Worm (Caenorhabditis elegans) whole organism, late embryonic: ENCODE measurements around the gene C48D1.9.

Experiments used
- F13H6.1 ChIP-seq: sonication (generic microtip); optimal IDR thresholded peaks from 2 replicates; lab custom pipeline; 2016; ENCODE audit warnings: missing genetic modification characterization, missing compliant biosample characterization
- K02D7.2 ChIP-seq: sonication (generic microtip); optimal IDR thresholded peaks from 2 replicates; lab custom pipeline; 2017; ENCODE audit warnings: mild to moderate bottlenecking, missing genetic modification characterization, missing compliant biosample characterization
- K09A11.1 ChIP-seq: sonication (generic microtip); optimal IDR thresholded peaks from 2 replicates; lab custom pipeline; 2017; ENCODE audit warnings: antibody characterized with exemption, mild to moderate bottlenecking, missing genetic modification characterization, missing compliant biosample characterization; ENCODE audit not compliant: insufficient read depth
- T23F11.4 ChIP-seq: fragments of 200-800 bp; sonication (Bioruptor generic); optimal IDR thresholded peaks from 2 replicates; lab custom pipeline; 2018; ENCODE audit warnings: mild to moderate bottlenecking, missing genetic modification characterization, missing compliant biosample characterization
- ahr-1 ChIP-seq: sonication (generic microtip); optimal IDR thresholded peaks from 2 replicates; lab custom pipeline; 2016; ENCODE audit warnings: missing genetic modification characterization, missing compliant biosample characterization
- ama-1 ChIP-seq: fragments of 150-350 bp; optimal IDR thresholded peaks from 2 replicates; lab custom pipeline; 2014
- ceh-14 ChIP-seq: sonication (generic microtip); optimal IDR thresholded peaks from 2 replicates; lab custom pipeline; 2016; ENCODE audit warnings: missing genotype, missing genetic modification characterization, missing compliant biosample characterization
- ceh-2 ChIP-seq: sonication (generic microtip); optimal IDR thresholded peaks from 2 replicates; lab custom pipeline; 2016; ENCODE audit warnings: missing genotype, missing genetic modification characterization, missing compliant biosample characterization
- ceh-24 ChIP-seq: sonication (generic microtip); optimal IDR thresholded peaks from 2 replicates; lab custom pipeline; 2016; ENCODE audit warnings: mild to moderate bottlenecking, missing genetic modification characterization, missing compliant biosample characterization
- ceh-30 ChIP-seq: fragments of 150-350 bp; optimal IDR thresholded peaks from 2 replicates; lab custom pipeline; 2014; ENCODE audit warnings: missing biosample characterization, missing genetic modification characterization
- ceh-31 ChIP-seq: sonication (generic microtip); optimal IDR thresholded peaks from 2 replicates; lab custom pipeline; 2016; ENCODE audit warnings: missing genetic modification characterization, missing compliant biosample characterization
- ceh-34 ChIP-seq: sonication (generic microtip); optimal IDR thresholded peaks from 2 replicates; lab custom pipeline; 2016; ENCODE audit warnings: mild to moderate bottlenecking, missing genetic modification characterization, missing compliant biosample characterization
- ceh-48 ChIP-seq: sonication (generic microtip); optimal IDR thresholded peaks from 2 replicates; lab custom pipeline; 2016; ENCODE audit warnings: missing genetic modification characterization, inconsistent platforms, missing compliant biosample characterization
- ceh-6 ChIP-seq: fragments of 200-800 bp; sonication (Bioruptor generic); optimal IDR thresholded peaks from 2 replicates; lab custom pipeline; 2018; ENCODE audit warnings: mild to moderate bottlenecking, missing genetic modification characterization, missing compliant biosample characterization
- ceh-9 ChIP-seq: sonication (generic microtip); optimal IDR thresholded peaks from 2 replicates; lab custom pipeline; 2016; ENCODE audit warnings: mild to moderate bottlenecking, missing genetic modification characterization, inconsistent platforms, missing compliant biosample characterization
- che-1 ChIP-seq: sonication (generic microtip); optimal IDR thresholded peaks from 2 replicates; lab custom pipeline; 2016; ENCODE audit warnings: mild to moderate bottlenecking, missing genetic modification characterization, missing compliant biosample characterization
- dmd-4 ChIP-seq: sonication (generic microtip); optimal IDR thresholded peaks from 2 replicates; lab custom pipeline; 2016; ENCODE audit warnings: borderline replicate concordance, missing genetic modification characterization, missing compliant biosample characterization
- elt-2 ChIP-seq: sonication (generic microtip); optimal IDR thresholded peaks from 2 replicates; lab custom pipeline; 2016; ENCODE audit warnings: missing genetic modification reagents, missing genetic modification characterization, missing compliant biosample characterization
- ets-4 ChIP-seq: sonication (generic microtip); optimal IDR thresholded peaks from 2 replicates; lab custom pipeline; 2016; ENCODE audit warnings: missing genetic modification characterization, missing compliant biosample characterization
- fax-1 ChIP-seq: sonication (generic microtip); optimal IDR thresholded peaks from 2 replicates; lab custom pipeline; 2016; ENCODE audit warnings: missing genotype, missing genetic modification characterization, missing compliant biosample characterization
- fkh-10 ChIP-seq: fragments of 150-350 bp; optimal IDR thresholded peaks from 2 replicates; lab custom pipeline; 2014; ENCODE audit warnings: missing biosample characterization, missing genetic modification reagents, missing genetic modification characterization
- fkh-6 ChIP-seq: sonication (generic microtip); optimal IDR thresholded peaks from 2 replicates; lab custom pipeline; 2016; ENCODE audit warnings: missing genetic modification characterization, missing compliant biosample characterization
- gmeb-2 ChIP-seq: sonication (generic microtip); optimal IDR thresholded peaks from 2 replicates; lab custom pipeline; 2016; ENCODE audit warnings: missing genetic modification characterization, inconsistent platforms, missing compliant biosample characterization
- hlh-13 ChIP-seq: fragments of 200-800 bp; sonication (Bioruptor generic); optimal IDR thresholded peaks from 2 replicates; lab custom pipeline; 2018; ENCODE audit warnings: mild to moderate bottlenecking, missing genetic modification characterization, missing compliant biosample characterization
- hlh-15 ChIP-seq: sonication (generic microtip); optimal IDR thresholded peaks from 2 replicates; lab custom pipeline; 2016; ENCODE audit warnings: missing genetic modification characterization, missing compliant biosample characterization
- hlh-30 ChIP-seq: sonication (generic microtip); optimal IDR thresholded peaks from 2 replicates; lab custom pipeline; 2017; ENCODE audit warnings: antibody characterized with exemption, missing genetic modification characterization, missing compliant biosample characterization; ENCODE audit not compliant: insufficient read depth
- hlh-6 ChIP-seq: sonication (generic microtip); optimal IDR thresholded peaks from 2 replicates; lab custom pipeline; 2016; ENCODE audit warnings: missing genotype, missing genetic modification characterization, missing compliant biosample characterization
- hlh-8 ChIP-seq: sonication (generic microtip); optimal IDR thresholded peaks from 2 replicates; lab custom pipeline; 2016; ENCODE audit warnings: missing genotype, missing genetic modification characterization, missing compliant biosample characterization
- lim-6 ChIP-seq: sonication (generic microtip); optimal IDR thresholded peaks from 2 replicates; lab custom pipeline; 2016; ENCODE audit warnings: missing genetic modification characterization, missing compliant biosample characterization
- lin-11 ChIP-seq: fragments of 200-800 bp; sonication (Bioruptor generic); optimal IDR thresholded peaks from 2 replicates; lab custom pipeline; 2018; ENCODE audit warnings: mild to moderate bottlenecking, missing genetic modification characterization, missing compliant biosample characterization
- madf-2 ChIP-seq: sonication (generic microtip); optimal IDR thresholded peaks from 2 replicates; lab custom pipeline; 2017; ENCODE audit warnings: missing genetic modification characterization, missing compliant biosample characterization
- mec-3 ChIP-seq: sonication (generic microtip); optimal IDR thresholded peaks from 2 replicates; lab custom pipeline; 2016; ENCODE audit warnings: borderline replicate concordance, missing genetic modification characterization, missing compliant biosample characterization
- nhr-11 ChIP-seq: fragments of 150-350 bp; optimal IDR thresholded peaks from 2 replicates; lab custom pipeline; 2014; ENCODE audit warnings: missing biosample characterization, missing genetic modification characterization
- npax-4 ChIP-seq: sonication (generic microtip); optimal IDR thresholded peaks from 2 replicates; lab custom pipeline; 2016; ENCODE audit warnings: missing genetic modification characterization, missing compliant biosample characterization
- pat-9 ChIP-seq: fragments of 200-800 bp; sonication (Bioruptor generic); optimal IDR thresholded peaks from 2 replicates; lab custom pipeline; 2018; ENCODE audit warnings: mild to moderate bottlenecking, missing genetic modification characterization, moderate library complexity, missing compliant biosample characterization
- pax-1 ChIP-seq: fragments of 150-350 bp; optimal IDR thresholded peaks from 2 replicates; lab custom pipeline; 2014; ENCODE audit warnings: missing biosample characterization, missing genetic modification characterization
- pha-2 ChIP-seq: sonication (generic microtip); optimal IDR thresholded peaks from 2 replicates; lab custom pipeline; 2017; ENCODE audit warnings: mild to moderate bottlenecking, missing genetic modification characterization, missing compliant biosample characterization
- pha-4 ChIP-seq: fragments of 150-350 bp; optimal IDR thresholded peaks from 2 replicates; lab custom pipeline; 2018; ENCODE audit warnings: missing biosample characterization, missing genetic modification reagents, missing genetic modification characterization
- pqm-1 ChIP-seq: sonication (generic microtip); optimal IDR thresholded peaks from 2 replicates; lab custom pipeline; 2016; ENCODE audit warnings: missing genetic modification characterization, missing compliant biosample characterization
- ref-2 ChIP-seq: sonication (generic microtip); optimal IDR thresholded peaks from 2 replicates; lab custom pipeline; 2016; ENCODE audit warnings: missing genetic modification characterization, missing compliant biosample characterization
- sdc-2 ChIP-seq: sonication (generic microtip); optimal IDR thresholded peaks from 2 replicates; lab custom pipeline; 2016; ENCODE audit warnings: missing genotype, missing genetic modification characterization, missing compliant biosample characterization
- sox-2 ChIP-seq: fragments of 200-800 bp; sonication (Bioruptor generic); IDR thresholded peaks from 2 replicates; pipeline ENCODE4 v1.3.6; 2022; ENCODE audit warnings: missing genetic modification reagents, missing genetic modification characterization, missing compliant biosample characterization
- syd-9 ChIP-seq: sonication (generic microtip); optimal IDR thresholded peaks from 2 replicates; lab custom pipeline; 2016; ENCODE audit warnings: mild to moderate bottlenecking, missing genetic modification characterization, moderate library complexity, missing compliant biosample characterization
- tbx-2 ChIP-seq: sonication (generic microtip); optimal IDR thresholded peaks from 2 replicates; lab custom pipeline; 2016; ENCODE audit warnings: missing genetic modification characterization, missing compliant biosample characterization
- tbx-7 ChIP-seq: sonication (generic microtip); optimal IDR thresholded peaks from 2 replicates; lab custom pipeline; 2016; ENCODE audit warnings: missing genotype, missing genetic modification characterization, missing compliant biosample characterization
- unc-3 ChIP-seq, 2 experiments: fragments of 200-800 bp in 1 of 2; sonication (Bioruptor generic) in 1 of 2; sonication (generic microtip) in 1 of 2; conservative IDR thresholded peaks in 1 of 2; optimal IDR thresholded peaks in 1 of 2; 2 replicates each; pipeline versions ENCODE4 v1.3.6 to Lab custom; 2016 to 2022; ENCODE audit warnings: missing compliant biosample characterization in 2 of 2, missing genetic modification characterization in 2 of 2, missing genetic modification reagents in 1 of 2
- unc-55 ChIP-seq: sonication (generic microtip); optimal IDR thresholded peaks from 2 replicates; lab custom pipeline; 2017; ENCODE audit warnings: missing biosample characterization, missing genetic modification reagents, missing genetic modification characterization
- zip-5 ChIP-seq: sonication (generic microtip); optimal IDR thresholded peaks from 2 replicates; lab custom pipeline; 2016; ENCODE audit warnings: missing genetic modification characterization, missing compliant biosample characterization
- ztf-16 ChIP-seq: sonication (generic microtip); optimal IDR thresholded peaks from 2 replicates; lab custom pipeline; 2017; ENCODE audit warnings: missing genetic modification characterization, missing compliant biosample characterization

C48D1.9 gene

ce11 chrIV:13240842-13241143, 31.3 kb upstream of the C48D1.9 start, which contains the start of gene lin-54:
Gene lin-54 (plus strand): TSS chrIV:13241044.
- TF ChIP-seq gmeb-2 (tag; lab: Kevin White, UChicago) (no peak), hlh-15 (no peak), pha-2 (tag; lab: Kevin White, UChicago) (no peak), tbx-7 (tag; lab: Kevin White, UChicago) (no peak), sdc-2 (tag; lab: Kevin White, UChicago) (no peak), ahr-1 (no peak)

- TF ChIP-seq ceh-30 (tag; lab: Kevin White, UChicago) (no peak), pha-2 (tag; lab: Kevin White, UChicago) (peak; percentile 62), nhr-11 (tag; lab: Kevin White, UChicago) (no peak), ceh-24 (tag; lab: Kevin White, UChicago) (no peak), lin-11 (tag; lab: Kevin White, UChicago) (peak; percentile 11), T23F11.4 (peak; percentile 26), ceh-48 (tag; lab: Kevin White, UChicago) (peak; percentile 50), madf-2 (tag; lab: Kevin White, UChicago) (peak; percentile 66), elt-2 (peak; percentile 84), zip-5 (tag; lab: Kevin White, UChicago) (no peak), fax-1 (tag; lab: Kevin White, UChicago) (peak; percentile 80), ahr-1 (no peak), hlh-30 (tag; lab: Kevin White, UChicago) (peak; percentile 66), npax-4 (no peak), pha-4 (tag; lab: Kevin White, UChicago) (peak; percentile 33), unc-55 (GFP tag; lab: Kevin White, UChicago) (peak; percentile 79), ets-4 (tag; lab: Kevin White, UChicago) (peak; percentile 63), ztf-16 (tag; lab: Kevin White, UChicago) (no peak), unc-3 (GFP tag; conservative IDR thresholded peaks at IDR 0.05; lab: Robert Waterston, UW) (no peak), unc-3 (tag; optimal IDR thresholded peaks at IDR 0.05; lab: Kevin White, UChicago) (peak; percentile 70), lim-6 (peak; percentile 24), ceh-6 (GFP tag; lab: Kevin White, UChicago) (no peak), ceh-2 (tag; lab: Kevin White, UChicago) (peak; percentile 48), hlh-6 (tag; lab: Kevin White, UChicago) (no peak), fkh-6 (tag; lab: Kevin White, UChicago) (no peak), che-1 (tag; lab: Kevin White, UChicago) (no peak), fkh-10 (GFP tag; lab: Kevin White, UChicago) (peak; percentile 52), pax-1 (tag; lab: Kevin White, UChicago) (peak; percentile 75), K02D7.2 (no peak), ceh-34 (peak; percentile 98), sox-2 (GFP tag; lab: Robert Waterston, UW) (peak; percentile 80), hlh-8 (peak; percentile 16), tbx-2 (tag; lab: Kevin White, UChicago) (peak; percentile 94), K09A11.1 (peak; percentile 44), ceh-31 (tag; lab: Kevin White, UChicago) (peak; percentile 92), pqm-1 (tag; lab: Kevin White, UChicago) (peak; percentile 59), pat-9 (tag; lab: Kevin White, UChicago) (peak; percentile 73), sdc-2 (tag; lab: Kevin White, UChicago) (peak; percentile 3), hlh-13 (GFP tag; lab: Kevin White, UChicago) (peak; percentile 8), ama-1 (lab: Kevin White, UChicago) (no peak), F13H6.1 (tag; lab: Kevin White, UChicago) (peak; percentile 26), ceh-9 (tag; lab: Kevin White, UChicago) (no peak), syd-9 (tag; lab: Kevin White, UChicago) (peak; percentile 23), ref-2 (tag; lab: Kevin White, UChicago) (peak; percentile 93), tbx-7 (tag; lab: Kevin White, UChicago) (no peak), mec-3 (tag; lab: Kevin White, UChicago) (no peak), ceh-14 (tag; lab: Kevin White, UChicago) (peak; percentile 92), dmd-4 (tag; lab: Kevin White, UChicago) (no peak)
Observed at ce11 chrIV:13240078-13240841, 30.8 kb upstream of the C48D1.9 start, which contains the start of gene rpl-12. Gene rpl-12 (minus strand): TSS chrIV:13240651.
